Fruit fly (Drosophila melanogaster) whole organism, wandering third instar larva: ENCODE measurements around the gene RpL17.

Experiments
- Abd-B ChIP-seq: fragments of >200 bp; optimal IDR thresholded peaks from 2 replicates; lab custom pipeline; 2017; ENCODE audit warnings: missing biosample characterization, missing genetic modification characterization
- CG32264 ChIP-seq: fragments of 200-800 bp; sonication (Bioruptor generic); optimal IDR thresholded peaks from 2 replicates; lab custom pipeline; 2016; ENCODE audit warnings: missing biosample characterization, missing genetic modification characterization
- CG9705 ChIP-seq: fragments of 200-800 bp; sonication (Bioruptor generic); optimal IDR thresholded peaks from 2 replicates; lab custom pipeline; 2018; ENCODE audit warnings: missing biosample characterization, mild to moderate bottlenecking, missing genetic modification characterization
- Dfd ChIP-seq: fragments of >200 bp; optimal IDR thresholded peaks from 2 replicates; lab custom pipeline; 2017; ENCODE audit warnings: missing biosample characterization, missing genetic modification characterization
- Dif ChIP-seq: fragments of 200-275, 200-300 bp; sonication (Bioruptor generic); optimal IDR thresholded peaks from 2 replicates; lab custom pipeline; 2018; ENCODE audit warnings: missing biosample characterization, missing genetic modification characterization; ENCODE audit not compliant: partially characterized antibody
- HLH106 ChIP-seq: fragments of 200-800 bp; optimal IDR thresholded peaks from 3 replicates; lab custom pipeline; 2019; ENCODE audit warnings: missing biosample characterization, mild to moderate bottlenecking, missing genetic modification characterization, moderate library complexity
- Hnf4 ChIP-seq: fragments of 200-800 bp; sonication (Bioruptor generic); optimal IDR thresholded peaks from 2 replicates; lab custom pipeline; 2016; ENCODE audit warnings: missing biosample characterization, mild to moderate bottlenecking, missing genetic modification characterization
- Hr78 ChIP-seq: fragments of >200 bp; optimal IDR thresholded peaks from 2 replicates; lab custom pipeline; 2017; ENCODE audit warnings: missing biosample characterization, missing genetic modification characterization
- Hr83 ChIP-seq: fragments of 200-300 bp; sonication (Bioruptor generic); optimal IDR thresholded peaks from 2 replicates; lab custom pipeline; 2016; ENCODE audit warnings: missing biosample characterization, mild to moderate bottlenecking, missing genetic modification characterization, moderate library complexity; ENCODE audit not compliant: poor library complexity, severe bottlenecking
- Jra ChIP-seq: sonication (Bioruptor generic); optimal IDR thresholded peaks from 2 replicates; lab custom pipeline; 2016; ENCODE audit warnings: missing biosample characterization, missing genetic modification characterization
- OdsH ChIP-seq: fragments of 200-800 bp; sonication (Bioruptor generic); optimal IDR thresholded peaks from 2 replicates; lab custom pipeline; 2016; ENCODE audit warnings: missing biosample characterization, mild to moderate bottlenecking, missing genetic modification characterization
- Rel ChIP-seq, 2 experiments: fragments of 200-800 bp; sonication (Bioruptor generic) in 1 of 2; optimal IDR thresholded peaks; 2 replicates in 1 of 2; 3 replicates in 1 of 2; lab custom pipeline; 2016 to 2019; ENCODE audit warnings: mild to moderate bottlenecking in 2 of 2, missing biosample characterization in 2 of 2, missing genetic modification characterization in 2 of 2, moderate library complexity in 1 of 2
- Sp1 ChIP-seq: fragments of 200-800 bp; sonication (Bioruptor generic); optimal IDR thresholded peaks from 3 replicates; lab custom pipeline; 2019; ENCODE audit warnings: missing biosample characterization, mild to moderate bottlenecking, missing genetic modification characterization, moderate library complexity
- br ChIP-seq: fragments of 200-800 bp; sonication (Bioruptor generic); optimal IDR thresholded peaks from 2 replicates; lab custom pipeline; 2016; ENCODE audit warnings: missing biosample characterization, missing genetic modification characterization
- brk ChIP-seq: fragments of 200-800 bp; sonication (Bioruptor generic); optimal IDR thresholded peaks from 2 replicates; lab custom pipeline; 2016; ENCODE audit warnings: missing biosample characterization, mild to moderate bottlenecking, missing genetic modification characterization
- dmrt93B ChIP-seq: fragments of 200-800 bp; sonication (Bioruptor generic); optimal IDR thresholded peaks from 2 replicates; lab custom pipeline; 2018; ENCODE audit warnings: missing biosample characterization, mild to moderate bottlenecking, missing genetic modification characterization
- dsf ChIP-seq: sonication (Bioruptor generic); optimal IDR thresholded peaks from 2 replicates; lab custom pipeline; 2016; ENCODE audit warnings: missing biosample characterization, missing genetic modification characterization, borderline replicate concordance
- ey ChIP-seq: fragments of 200-800 bp; sonication (Bioruptor generic); optimal IDR thresholded peaks from 2 replicates; lab custom pipeline; 2016; ENCODE audit warnings: missing biosample characterization, missing genetic modification characterization
- foxo ChIP-seq, 2 experiments: fragments of 200-800 bp; sonication (Bioruptor generic); optimal IDR thresholded peaks; 2 replicates in 1 of 2; 3 replicates in 1 of 2; lab custom pipeline; 2016 to 2017; ENCODE audit warnings: missing biosample characterization in 2 of 2, missing genetic modification characterization in 2 of 2
- fru ChIP-seq: fragments of 200-800 bp; sonication (Bioruptor generic); optimal IDR thresholded peaks from 3 replicates; lab custom pipeline; 2016; ENCODE audit warnings: missing biosample characterization, mild to moderate bottlenecking, missing genetic modification characterization
- h ChIP-seq: fragments of 200-800 bp; sonication (Bioruptor generic); optimal IDR thresholded peaks from 3 replicates; lab custom pipeline; 2016; ENCODE audit warnings: missing biosample characterization, mild to moderate bottlenecking, missing genetic modification characterization
- jim ChIP-seq: fragments of 175-275, 200-325 bp; sonication (Bioruptor generic); optimal IDR thresholded peaks from 2 replicates; lab custom pipeline; 2016; ENCODE audit warnings: missing biosample characterization, mild to moderate bottlenecking, missing genetic modification characterization
- lola ChIP-seq: fragments of >200 bp; optimal IDR thresholded peaks from 2 replicates; lab custom pipeline; 2017; ENCODE audit warnings: missing biosample characterization, missing genetic modification characterization
- psq ChIP-seq: fragments of 200-800 bp; sonication (Bioruptor generic); optimal IDR thresholded peaks from 3 replicates; lab custom pipeline; 2017; ENCODE audit warnings: missing biosample characterization, mild to moderate bottlenecking, missing genetic modification characterization, moderate library complexity
- rgr ChIP-seq: fragments of 200-800 bp; sonication (Bioruptor generic); optimal IDR thresholded peaks from 3 replicates; lab custom pipeline; 2016; ENCODE audit warnings: missing biosample characterization, mild to moderate bottlenecking, missing genetic modification characterization
- sage ChIP-seq: fragments of 200-800 bp; sonication (Bioruptor generic); optimal IDR thresholded peaks from 2 replicates; lab custom pipeline; 2016; ENCODE audit warnings: missing biosample characterization, mild to moderate bottlenecking, missing genetic modification characterization
- sv ChIP-seq: fragments of 200-800 bp; sonication (Bioruptor generic); optimal IDR thresholded peaks from 3 replicates; lab custom pipeline; 2016; ENCODE audit warnings: missing biosample characterization, missing genetic modification characterization
- usp ChIP-seq: fragments of >200 bp; optimal IDR thresholded peaks from 2 replicates; lab custom pipeline; 2017; ENCODE audit warnings: missing biosample characterization, missing genetic modification characterization
- woc ChIP-seq: sonication (Bioruptor generic); optimal IDR thresholded peaks from 2 replicates; lab custom pipeline; 2016; ENCODE audit warnings: missing biosample characterization, mild to moderate bottlenecking, missing genetic modification characterization

The RpL17 gene

DNA sequence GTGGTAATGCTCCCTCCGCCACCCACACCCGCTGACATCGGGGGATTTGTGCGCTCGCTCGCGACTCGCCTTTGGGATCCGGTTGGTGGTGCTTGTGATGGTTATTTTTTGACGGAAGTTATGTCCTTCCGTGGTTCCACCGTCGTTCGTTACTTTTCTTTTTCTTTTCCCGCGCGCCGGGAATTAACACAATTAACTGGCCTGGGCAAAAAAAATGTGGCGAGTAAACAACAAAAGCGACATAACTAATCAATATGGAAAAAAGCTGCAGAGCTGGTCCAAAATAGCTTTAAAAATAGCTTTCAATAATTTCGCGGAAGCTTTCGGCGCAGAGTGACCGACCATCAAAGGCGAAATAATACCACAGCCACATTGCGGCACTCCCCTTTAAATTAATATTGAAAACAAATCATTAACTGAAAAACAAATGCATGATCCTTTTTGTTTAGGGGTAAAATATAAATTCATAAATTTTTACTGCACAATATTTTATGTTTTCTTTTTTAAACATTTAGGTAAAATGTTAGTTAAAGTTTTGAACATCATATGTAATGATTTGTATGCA, 45.7 kb downstream of the RpL17 start, which contains the start of gene CG14440:
CG14440 (minus strand) TSS at position 320 of the 565 bp plus-strand sequence.
- no peak for TF ChIP-seq Rel (GFP tag; optimal IDR thresholded peaks at IDR 0.05; lab: Kevin White, UChicago)
- peak; percentile 81 for TF ChIP-seq Rel (tag; optimal IDR thresholded peaks at IDR 0.05; lab: Kevin White, UChicago)
- no peak for TF ChIP-seq sv (GFP tag; lab: Kevin White, UChicago)
- TF ChIP-seq Hnf4, result no peak
- no peak for TF ChIP-seq rgr
- TF ChIP-seq brk, result no peak

DNA sequence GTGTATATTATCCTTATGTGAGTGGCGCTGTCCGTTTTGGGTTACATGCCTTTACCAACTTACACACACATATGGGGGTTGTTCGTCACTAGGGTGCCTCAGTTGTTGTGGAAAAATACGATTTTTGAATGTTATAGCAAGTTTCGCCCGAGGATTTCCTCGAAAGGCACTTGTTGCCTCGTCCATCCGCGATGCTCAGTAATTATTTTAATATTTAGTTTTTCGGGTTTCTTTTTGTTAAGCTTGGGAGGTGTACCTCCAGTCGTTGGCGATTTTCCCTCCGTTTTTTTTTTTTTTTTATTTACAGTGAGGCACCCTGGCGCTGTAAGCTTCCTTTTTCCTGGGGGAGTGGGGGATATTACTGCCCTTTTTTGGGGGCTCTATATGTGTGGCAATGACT, 47.6 kb downstream of the RpL17 start:
- TF ChIP-seq foxo (GFP tag; optimal IDR thresholded peaks at IDR 0.05; lab: Kevin White, UChicago) (peak in 1 of 2 experiments; percentile 75), sv (GFP tag; lab: Kevin White, UChicago) (peak; percentile 28), dmrt93B (GFP tag; lab: Kevin White, UChicago) (peak; percentile 40), ey (GFP tag; lab: Kevin White, UChicago) (peak; percentile 70), brk (no peak), br (GFP tag; lab: Kevin White, UChicago) (peak; percentile 79), h (GFP tag; lab: Kevin White, UChicago) (peak; percentile 71), Rel (GFP tag; optimal IDR thresholded peaks at IDR 0.05; lab: Kevin White, UChicago) (no peak), Rel (tag; optimal IDR thresholded peaks at IDR 0.05; lab: Kevin White, UChicago) (peak; percentile 28), lola (GFP tag; lab: Kevin White, UChicago) (no peak), OdsH (GFP tag; lab: Kevin White, UChicago) (peak; percentile 67), psq (GFP tag; lab: Kevin White, UChicago) (peak; percentile 30), woc (GFP tag; lab: Kevin White, UChicago) (peak; percentile 38), Hnf4 (peak; percentile 28), Dfd (GFP tag; lab: Kevin White, UChicago) (no peak), Jra (GFP tag; lab: Kevin White, UChicago) (no peak), HLH106 (tag; lab: Kevin White, UChicago) (peak; percentile 67), rgr (peak; percentile 74), usp (GFP tag; lab: Kevin White, UChicago) (no peak), CG9705 (GFP tag; lab: Kevin White, UChicago) (peak; percentile 32), CG32264 (GFP tag; lab: Kevin White, UChicago) (peak; percentile 45), fru (GFP tag; lab: Kevin White, UChicago) (peak; percentile 84), Sp1 (GFP tag; lab: Kevin White, UChicago) (peak; percentile 82)
- TF ChIP-seq, all 38 proteins: peak for 17

DNA sequence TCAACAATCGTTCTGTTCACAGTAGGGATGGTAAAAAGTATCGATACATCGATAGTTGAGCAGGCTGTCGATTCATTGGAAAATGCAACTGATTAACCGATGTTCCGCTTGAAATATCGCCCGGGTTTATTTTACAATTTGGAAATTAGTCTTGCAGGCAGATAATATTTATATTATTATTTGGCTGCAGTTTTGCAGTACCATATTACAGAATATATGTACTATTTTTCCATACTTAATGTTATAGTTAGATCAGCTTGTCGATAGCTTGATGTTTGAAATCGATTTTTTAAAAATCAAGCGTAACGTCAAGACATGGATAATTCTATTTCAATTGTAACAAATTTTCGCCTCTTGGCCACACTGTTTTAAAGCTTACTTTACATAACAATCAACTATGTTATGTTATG, 49.1 kb downstream of the RpL17 start, which contains the start of gene CG14442:
CG14442 (minus strand) TSS at position 29 of the 410 bp plus-strand sequence.
- TF ChIP-seq br (GFP tag; lab: Kevin White, UChicago) (peak; percentile 17), psq (GFP tag; lab: Kevin White, UChicago) (no peak), sv (GFP tag; lab: Kevin White, UChicago) (peak; percentile 42), Hr78 (GFP tag; lab: Kevin White, UChicago) (no peak), dmrt93B (GFP tag; lab: Kevin White, UChicago) (no peak), sage (GFP tag; lab: Kevin White, UChicago) (peak; percentile 45), jim (GFP tag; lab: Kevin White, UChicago) (no peak), woc (GFP tag; lab: Kevin White, UChicago) (peak; percentile 47), dsf (GFP tag; lab: Kevin White, UChicago) (no peak), Sp1 (GFP tag; lab: Kevin White, UChicago) (peak; percentile 31), rgr (peak; percentile 41), h (GFP tag; lab: Kevin White, UChicago) (peak; percentile 56), OdsH (GFP tag; lab: Kevin White, UChicago) (no peak), CG9705 (GFP tag; lab: Kevin White, UChicago) (peak; percentile 19), ey (GFP tag; lab: Kevin White, UChicago) (peak; percentile 29), Jra (GFP tag; lab: Kevin White, UChicago) (peak; percentile 29), lola (GFP tag; lab: Kevin White, UChicago) (no peak), HLH106 (tag; lab: Kevin White, UChicago) (peak; percentile 56), fru (GFP tag; lab: Kevin White, UChicago) (peak; percentile 46), Hr83 (GFP tag; lab: Kevin White, UChicago) (peak; percentile 4), foxo (GFP tag; optimal IDR thresholded peaks at IDR 0.05; lab: Kevin White, UChicago) (peak in 1 of 2 experiments; percentile 49)

DNA sequence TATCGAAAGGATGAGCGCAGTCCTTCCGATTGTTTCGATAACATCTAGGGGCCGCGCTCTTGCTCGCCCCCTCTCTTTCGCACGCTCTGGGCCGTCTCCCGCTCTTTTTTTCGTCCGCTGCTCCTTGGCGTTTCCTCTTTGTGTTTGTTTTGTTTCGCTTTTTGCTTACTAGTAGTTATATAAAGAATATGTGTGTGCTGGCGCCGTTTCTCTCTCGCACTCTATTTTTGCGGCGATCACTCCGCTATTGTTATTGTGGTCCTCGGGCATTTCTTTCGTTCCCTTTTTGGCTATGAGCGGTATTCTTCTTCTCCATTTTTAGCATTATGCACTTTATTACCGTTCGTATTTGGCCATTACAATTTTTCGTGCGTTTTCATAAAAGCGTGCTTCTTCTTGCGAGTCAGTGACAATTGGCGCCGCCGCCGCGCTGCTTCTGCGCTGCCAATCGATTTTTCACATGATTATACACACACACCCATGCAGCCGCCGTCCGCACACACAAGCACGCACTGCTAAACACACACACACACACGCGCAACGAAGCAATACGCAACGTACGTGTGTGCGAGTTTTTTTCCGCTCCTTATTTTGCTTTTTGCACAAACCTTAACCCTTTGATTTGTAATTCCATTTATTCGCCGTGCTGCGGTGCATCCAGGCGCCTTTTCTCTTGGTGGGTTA, 49.8 kb downstream of the RpL17 start:
- TF ChIP-seq foxo (GFP tag; optimal IDR thresholded peaks at IDR 0.05; lab: Kevin White, UChicago) (no peak), Dif (peak; percentile 26), psq (GFP tag; lab: Kevin White, UChicago) (peak; percentile 79), Abd-B (peak; percentile 41), Hr78 (GFP tag; lab: Kevin White, UChicago) (peak; percentile 8), woc (GFP tag; lab: Kevin White, UChicago) (no peak), OdsH (GFP tag; lab: Kevin White, UChicago) (no peak)
